Worm (Caenorhabditis elegans) whole organism, mixed stage, embryonic: ENCODE results near the gene str-31.
A peak's percentile ranks its signal among the peaks of the same experiment; 100 is the strongest.
"Not testable (repeated sequence)": the region's sequence is repeated elsewhere in the genome, so short reads cannot be mapped to it uniquely, and the experiment has no call there.

Experiments
- bed-3 ChIP-seq: fragments of 200-800 bp; sonication (Bioruptor generic); optimal IDR thresholded peaks from 3 replicates; lab custom pipeline; 2018; ENCODE audit warnings: mild to moderate bottlenecking, missing genetic modification characterization, moderate library complexity, missing compliant biosample characterization
- ceh-39 ChIP-seq: fragments of 150-350 bp; optimal IDR thresholded peaks from 2 replicates; lab custom pipeline; 2014; ENCODE audit warnings: missing biosample characterization, missing genetic modification characterization
- ceh-43 ChIP-seq: fragments of 200-800 bp; sonication (Bioruptor generic); optimal IDR thresholded peaks from 2 replicates; lab custom pipeline; 2018; ENCODE audit warnings: mild to moderate bottlenecking, missing genetic modification characterization, moderate library complexity, missing compliant biosample characterization
- ceh-83 ChIP-seq: fragments of 200-800 bp; sonication (Bioruptor generic); optimal IDR thresholded peaks from 2 replicates; lab custom pipeline; 2018; ENCODE audit warnings: mild to moderate bottlenecking, missing genetic modification characterization, missing compliant biosample characterization
- ces-1 ChIP-seq: fragments of 150-350 bp; optimal IDR thresholded peaks from 2 replicates; lab custom pipeline; 2014; ENCODE audit warnings: missing biosample characterization, missing genetic modification reagents, missing genetic modification characterization
- cnd-1 ChIP-seq: fragments of 200-800 bp; sonication (Bioruptor generic); optimal IDR thresholded peaks from 2 replicates; lab custom pipeline; 2018; ENCODE audit warnings: mild to moderate bottlenecking, missing genetic modification characterization, missing compliant biosample characterization
- drap-1 ChIP-seq: fragments of 200-800 bp; sonication (Bioruptor generic); optimal IDR thresholded peaks from 3 replicates; lab custom pipeline; 2018; ENCODE audit warnings: mild to moderate bottlenecking, missing genetic modification characterization, missing compliant biosample characterization
- elt-1 ChIP-seq: sonication (generic microtip); optimal IDR thresholded peaks from 2 replicates; lab custom pipeline; 2017; ENCODE audit warnings: missing genetic modification characterization, mild to moderate bottlenecking, missing compliant biosample characterization, antibody characterized with exemption, moderate library complexity, borderline replicate concordance; ENCODE audit not compliant: insufficient read depth
- elt-3 ChIP-seq: fragments of 150-350 bp; optimal IDR thresholded peaks from 2 replicates; lab custom pipeline; 2014; ENCODE audit warnings: missing biosample characterization, missing genetic modification characterization
- flh-1 ChIP-seq: fragments of 200-800 bp; sonication (Bioruptor generic); optimal IDR thresholded peaks from 2 replicates; lab custom pipeline; 2018; ENCODE audit warnings: mild to moderate bottlenecking, missing genetic modification characterization, moderate library complexity, missing compliant biosample characterization
- hlh-1 ChIP-seq: fragments of 150-350 bp; optimal IDR thresholded peaks from 2 replicates; lab custom pipeline; 2014; ENCODE audit warnings: missing biosample characterization, missing genetic modification reagents, missing genetic modification characterization
- lin-13 ChIP-seq: fragments of 150-350 bp; optimal IDR thresholded peaks from 2 replicates; lab custom pipeline; 2014; ENCODE audit warnings: missing biosample characterization, missing genetic modification characterization
- lsy-2 ChIP-seq: fragments of 150-350 bp; optimal IDR thresholded peaks from 2 replicates; lab custom pipeline; 2014; ENCODE audit warnings: missing biosample characterization, missing genetic modification characterization
- mab-5 ChIP-seq: fragments of 150-350 bp; optimal IDR thresholded peaks from 2 replicates; lab custom pipeline; 2014; ENCODE audit warnings: missing biosample characterization, missing genetic modification characterization
- mls-2 ChIP-seq: sonication (generic microtip); optimal IDR thresholded peaks from 2 replicates; lab custom pipeline; 2016; ENCODE audit warnings: mild to moderate bottlenecking, missing genetic modification characterization, moderate library complexity, missing compliant biosample characterization
- nhr-12 ChIP-seq: fragments of 150-350 bp; optimal IDR thresholded peaks from 2 replicates; lab custom pipeline; 2014; ENCODE audit warnings: missing biosample characterization, missing genetic modification characterization
- nhr-237 ChIP-seq: fragments of 150-350 bp; optimal IDR thresholded peaks from 2 replicates; lab custom pipeline; 2014; ENCODE audit warnings: missing biosample characterization, missing genetic modification characterization
- nhr-28 ChIP-seq: fragments of 150-350 bp; optimal IDR thresholded peaks from 2 replicates; lab custom pipeline; 2014; ENCODE audit warnings: missing biosample characterization, missing genetic modification characterization
- nhr-76 ChIP-seq: sonication (generic microtip); optimal IDR thresholded peaks from 2 replicates; lab custom pipeline; 2017; ENCODE audit warnings: missing biosample characterization, missing genetic modification characterization
- pha-4 ChIP-seq: fragments of 150-350 bp; optimal IDR thresholded peaks from 2 replicates; lab custom pipeline; 2018; ENCODE audit warnings: missing biosample characterization, missing genetic modification reagents, missing genetic modification characterization
- sem-2 ChIP-seq: fragments of 200-800 bp; sonication (Bioruptor generic); optimal IDR thresholded peaks from 2 replicates; lab custom pipeline; 2018; ENCODE audit warnings: mild to moderate bottlenecking, missing genetic modification characterization, missing compliant biosample characterization
- snpc-4 ChIP-seq: fragments of 150-350 bp; optimal IDR thresholded peaks from 2 replicates; lab custom pipeline; 2014; ENCODE audit warnings: missing biosample characterization, missing genetic modification characterization
- sptf-1 ChIP-seq: sonication (generic microtip); optimal IDR thresholded peaks from 2 replicates; lab custom pipeline; 2017; ENCODE audit warnings: mild to moderate bottlenecking, missing genetic modification characterization, moderate library complexity, missing compliant biosample characterization
- unc-120 ChIP-seq: sonication (generic microtip); optimal IDR thresholded peaks from 2 replicates; lab custom pipeline; 2017; ENCODE audit warnings: missing genetic modification characterization, missing compliant biosample characterization; ENCODE audit not compliant: poor library complexity, severe bottlenecking
- unc-39 ChIP-seq: fragments of 150-350 bp; optimal IDR thresholded peaks from 2 replicates; lab custom pipeline; 2014; ENCODE audit warnings: missing biosample characterization, missing genetic modification characterization
- ztf-11 ChIP-seq: fragments of 150-350 bp; optimal IDR thresholded peaks from 2 replicates; lab custom pipeline; 2014; ENCODE audit warnings: missing biosample characterization, missing genetic modification characterization

str-31 gene

DNA sequence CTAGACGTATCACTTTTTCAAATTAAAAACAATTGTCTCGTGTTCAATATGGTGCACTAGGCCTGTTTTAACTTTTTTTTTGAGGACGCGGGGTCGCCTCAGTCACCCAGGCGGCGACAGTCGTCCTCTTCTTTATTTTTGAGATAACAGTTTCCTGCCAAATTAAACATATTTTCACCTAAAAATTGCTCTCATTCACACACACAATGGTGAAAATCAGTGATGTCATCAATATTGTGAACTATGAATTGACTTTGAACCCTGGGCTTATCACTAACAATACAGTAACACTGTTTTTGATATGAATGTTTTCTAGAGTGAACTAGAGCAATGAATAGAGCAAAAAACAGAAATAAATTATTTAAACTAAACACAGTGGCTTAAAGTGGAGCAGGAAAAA is 12.8 kb upstream of the str-31 start:
- TF ChIP-seq ceh-83 (GFP tag; lab: Kevin White, UChicago), result no peak
- no peak for TF ChIP-seq ceh-43 (GFP tag; lab: Kevin White, UChicago)
- TF ChIP-seq lin-13 (tag; lab: Kevin White, UChicago), result no peak
- TF ChIP-seq ces-1 (GFP tag; lab: Kevin White, UChicago), result no peak
- no peak for TF ChIP-seq mab-5 (tag; lab: Kevin White, UChicago)
- TF ChIP-seq, all 35 proteins: peak for 0

DNA sequence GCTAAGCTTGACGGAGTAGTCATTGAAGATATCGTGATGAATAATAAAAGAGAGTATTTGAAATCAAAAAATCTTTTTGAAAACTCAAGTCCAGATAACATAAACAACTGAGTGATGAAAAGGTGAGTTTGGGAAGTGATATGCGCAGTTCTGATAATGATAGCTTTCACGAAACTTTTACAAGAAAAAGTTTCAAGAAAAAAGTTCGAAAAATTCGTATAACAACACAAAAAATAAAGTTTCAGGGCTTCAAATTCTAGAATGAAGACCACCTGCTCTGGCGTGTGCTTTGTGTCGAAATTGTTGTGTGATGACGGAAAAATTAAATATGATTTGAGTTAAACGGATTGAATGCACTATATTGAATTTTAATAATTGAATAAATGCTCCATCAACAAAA is 11.6 kb upstream of the str-31 start, which contains the start of gene srb-19:
srb-19 (minus strand) TSS at position 101 of the 400 bp plus-strand sequence.
- TF ChIP-seq mls-2 (tag; lab: Kevin White, UChicago), result no peak
- no peak for TF ChIP-seq sem-2 (GFP tag; lab: Kevin White, UChicago)
- no peak for TF ChIP-seq bed-3 (GFP tag; lab: Kevin White, UChicago)
- TF ChIP-seq ces-1 (GFP tag; lab: Kevin White, UChicago), result peak; percentile 31
- TF ChIP-seq nhr-28 (tag; lab: Kevin White, UChicago), result no peak
- no peak for TF ChIP-seq ceh-83 (GFP tag; lab: Kevin White, UChicago)
- TF ChIP-seq flh-1, result no peak

DNA sequence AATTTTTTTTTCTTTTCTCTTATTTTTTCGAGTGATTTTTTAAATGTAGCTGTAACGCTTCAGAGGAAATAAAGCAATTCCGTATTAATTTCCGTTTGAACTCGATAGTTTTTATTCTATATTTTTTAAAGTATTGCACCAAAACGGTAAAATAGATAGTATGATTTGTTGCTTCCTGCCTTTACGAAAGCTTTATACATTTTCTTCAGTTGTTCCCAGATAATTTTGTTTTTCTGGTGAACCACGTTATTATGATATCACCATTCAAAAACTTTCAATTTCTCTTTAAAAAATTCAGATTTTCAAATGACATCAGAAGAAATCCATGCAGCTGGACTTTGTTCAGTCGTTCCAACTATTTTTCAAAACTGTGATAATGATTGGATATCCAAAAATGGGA is 6.5 kb upstream of the str-31 start, which contains the start of gene srb-18:
srb-18 (plus strand) TSS at position 301 of the 400 bp plus-strand sequence.
- TF ChIP-seq cnd-1 (tag; lab: Kevin White, UChicago) (no peak), ceh-39 (tag; lab: Kevin White, UChicago) (no peak), drap-1 (GFP tag; lab: Kevin White, UChicago) (no peak), nhr-76 (tag; lab: Kevin White, UChicago) (no peak), nhr-12 (tag; lab: Kevin White, UChicago) (no peak), sem-2 (GFP tag; lab: Kevin White, UChicago) (no peak), snpc-4 (tag; lab: Kevin White, UChicago) (no peak), nhr-28 (tag; lab: Kevin White, UChicago) (no peak), ztf-11 (no peak), bed-3 (GFP tag; lab: Kevin White, UChicago) (no peak), ceh-43 (GFP tag; lab: Kevin White, UChicago) (no peak), nhr-237 (tag; lab: Kevin White, UChicago) (no peak), ceh-83 (GFP tag; lab: Kevin White, UChicago) (no peak)
- TF ChIP-seq, all 35 proteins: peak for 0

DNA sequence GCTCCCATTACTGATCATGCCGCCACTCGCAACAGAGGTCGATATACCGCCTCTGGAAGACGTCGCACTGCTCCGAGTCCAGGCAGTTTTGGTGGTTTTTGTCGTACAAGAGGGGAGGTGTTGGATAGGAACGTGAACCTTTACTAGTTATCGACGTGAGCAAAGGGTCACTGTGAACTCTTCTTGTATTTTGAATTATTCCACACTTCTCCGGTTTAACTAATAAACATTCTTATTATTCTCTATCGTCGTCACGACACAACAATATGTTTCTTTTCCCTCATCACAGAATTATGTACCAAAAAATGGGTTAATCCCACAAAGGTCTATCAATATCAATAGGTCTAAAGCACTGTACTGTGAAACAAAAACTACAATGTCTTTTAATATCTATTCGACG is 3.0 kb upstream of the str-31 start, which contains the start of gene nhr-171:
nhr-171 (plus strand) TSS at position 301 of the 400 bp plus-strand sequence.
- not testable (repeated sequence) for TF ChIP-seq unc-120 (tag; lab: Kevin White, UChicago); ceh-43 (GFP tag; lab: Kevin White, UChicago); unc-39

DNA sequence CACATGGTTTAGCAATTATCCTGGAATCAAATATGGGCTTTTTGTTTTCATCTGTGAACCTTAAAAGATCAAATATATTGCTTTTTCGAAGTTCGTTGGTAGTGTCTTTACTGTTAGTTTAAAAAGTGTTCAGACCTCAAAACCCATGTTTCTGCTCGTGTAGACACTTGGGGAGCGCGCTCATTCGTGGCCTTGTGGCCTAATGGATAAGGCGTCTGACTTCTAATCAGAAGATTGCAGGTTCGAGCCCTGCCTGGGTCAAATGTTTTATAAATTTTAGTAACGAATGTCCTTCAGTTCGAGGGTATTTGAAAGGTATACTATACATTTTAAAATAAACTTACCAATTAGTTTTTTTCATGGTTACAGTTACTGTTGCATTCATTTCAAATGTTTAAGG is 2.3 kb downstream of the str-31 start:
- TF ChIP-seq nhr-237 (tag; lab: Kevin White, UChicago) (no peak), cnd-1 (tag; lab: Kevin White, UChicago) (no peak), sem-2 (GFP tag; lab: Kevin White, UChicago) (no peak), flh-1 (no peak), sptf-1 (tag; lab: Kevin White, UChicago) (no peak), hlh-1 (tag; lab: Kevin White, UChicago) (no peak), ces-1 (GFP tag; lab: Kevin White, UChicago) (no peak), pha-4 (tag; lab: Kevin White, UChicago) (no peak), bed-3 (GFP tag; lab: Kevin White, UChicago) (no peak), lin-13 (tag; lab: Kevin White, UChicago) (no peak)

DNA sequence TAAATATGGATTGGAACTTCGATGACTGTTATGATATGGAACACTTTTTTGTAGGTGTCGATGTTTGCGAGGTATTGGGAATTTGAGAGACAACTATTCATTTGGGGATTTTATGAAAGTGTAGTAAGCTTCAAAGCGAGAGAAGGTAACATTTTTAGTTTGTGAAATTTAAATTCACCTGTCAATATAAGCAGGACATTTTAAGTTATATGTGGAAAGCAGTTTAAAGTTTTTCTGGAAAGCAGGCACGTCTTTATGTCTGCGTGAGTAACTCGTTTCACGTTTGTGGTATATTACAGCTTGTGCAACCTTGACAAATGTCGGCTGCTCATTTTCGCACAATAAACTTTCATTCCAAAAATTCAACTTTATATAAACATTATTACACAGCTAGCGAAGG is 4.2 kb downstream of the str-31 start, which contains the start of gene srh-229:
srh-229 (minus strand) TSS at position 101 of the 400 bp plus-strand sequence.
- TF ChIP-seq lsy-2 (tag; lab: Kevin White, UChicago) (no peak), snpc-4 (tag; lab: Kevin White, UChicago) (no peak), bed-3 (GFP tag; lab: Kevin White, UChicago) (no peak), nhr-237 (tag; lab: Kevin White, UChicago) (no peak), nhr-12 (tag; lab: Kevin White, UChicago) (no peak), elt-1 (tag; lab: Kevin White, UChicago) (no peak), elt-3 (tag; lab: Kevin White, UChicago) (no peak)
